Fruit fly (Drosophila melanogaster) whole organism, embryonic: ENCODE results near the gene ham.

ENCODE experiments used
- Atf-2 ChIP-seq: fragments of 200-800 bp; sonication (Bioruptor generic); optimal IDR thresholded peaks from 2 replicates; lab custom pipeline; 2016; ENCODE audit warnings: missing biosample characterization, missing genetic modification characterization
- Atf3 ChIP-seq: fragments of 200-800 bp; sonication (Bioruptor generic); optimal IDR thresholded peaks from 3 replicates; lab custom pipeline; 2016; ENCODE audit warnings: missing biosample characterization, missing genetic modification characterization
- Bgb ChIP-seq: fragments of 200-800 bp; sonication (Bioruptor generic); IDR thresholded peaks from 2 replicates; pipeline ENCODE4 v1.3.6; 2022; ENCODE audit warnings: missing biosample characterization, missing genetic modification characterization; ENCODE audit not compliant: partially characterized antibody
- CG11398 ChIP-seq: fragments of 200-800 bp; sonication (Bioruptor generic); optimal IDR thresholded peaks from 2 replicates; lab custom pipeline; 2016; ENCODE audit warnings: missing biosample characterization, missing genetic modification characterization
- CG1233 ChIP-seq: fragments of 200-800 bp; sonication (Bioruptor generic); optimal IDR thresholded peaks from 4 replicates; lab custom pipeline; 2018; ENCODE audit warnings: missing biosample characterization, mild to moderate bottlenecking, missing genetic modification characterization
- CG13424 ChIP-seq: fragments of 200-800 bp; sonication (Bioruptor generic); optimal IDR thresholded peaks from 2 replicates; lab custom pipeline; 2019; ENCODE audit warnings: missing biosample characterization, mild to moderate bottlenecking, missing genetic modification characterization, moderate library complexity
- CG13624 ChIP-seq: fragments of 200-800 bp; sonication (Bioruptor generic); optimal IDR thresholded peaks from 2 replicates; lab custom pipeline; 2016; ENCODE audit warnings: missing biosample characterization, missing genetic modification characterization
- CG14710 ChIP-seq: fragments of 200-800 bp; sonication (Bioruptor generic); optimal IDR thresholded peaks from 3 replicates; lab custom pipeline; 2019; ENCODE audit warnings: missing biosample characterization, mild to moderate bottlenecking, missing genetic modification characterization, moderate library complexity
- CG14965 ChIP-seq: fragments of 200-800 bp; sonication (Bioruptor generic); optimal IDR thresholded peaks from 2 replicates; lab custom pipeline; 2016; ENCODE audit warnings: missing biosample characterization, missing genetic modification characterization, borderline replicate concordance
- CG18764 ChIP-seq: fragments of 200-800 bp; sonication (Bioruptor generic); optimal IDR thresholded peaks from 3 replicates; lab custom pipeline; 2016; ENCODE audit warnings: missing biosample characterization, missing genetic modification characterization
- CG2116 ChIP-seq: fragments of 200-800 bp; sonication (Bioruptor generic); optimal IDR thresholded peaks from 3 replicates; lab custom pipeline; 2018; ENCODE audit warnings: missing biosample characterization, mild to moderate bottlenecking, missing genetic modification characterization
- CG2129 ChIP-seq: fragments of 200-800 bp; sonication (Bioruptor generic); IDR thresholded peaks from 2 replicates; pipeline ENCODE4 v1.3.6; 2022; ENCODE audit warnings: missing biosample characterization, missing genetic modification characterization; ENCODE audit not compliant: partially characterized antibody
- CG4820 ChIP-seq: fragments of 200-800 bp; sonication (Bioruptor generic); optimal IDR thresholded peaks from 3 replicates; lab custom pipeline; 2016; ENCODE audit warnings: missing biosample characterization, missing genetic modification characterization
- CG4854 ChIP-seq: fragments of 200-800 bp; sonication (Bioruptor generic); optimal IDR thresholded peaks from 2 replicates; lab custom pipeline; 2016; ENCODE audit warnings: missing biosample characterization, missing genetic modification characterization, inconsistent platforms
- CG6689 ChIP-seq: fragments of 200-800 bp; sonication (Bioruptor generic); IDR thresholded peaks from 2 replicates; pipeline ENCODE4 v1.3.6; 2022; ENCODE audit warnings: missing biosample characterization, missing genetic modification characterization
- CG8944 ChIP-seq: fragments of 200-800 bp; sonication (Bioruptor generic); optimal IDR thresholded peaks from 3 replicates; lab custom pipeline; 2016; ENCODE audit warnings: missing biosample characterization, missing genetic modification characterization
- Camta ChIP-seq: fragments of 200-800 bp; sonication (Bioruptor generic); optimal IDR thresholded peaks from 2 replicates; lab custom pipeline; 2016; ENCODE audit warnings: missing biosample characterization, missing genetic modification characterization
- Dp ChIP-seq: fragments of 200-800 bp; sonication (Bioruptor generic); optimal IDR thresholded peaks from 2 replicates; lab custom pipeline; 2018; ENCODE audit warnings: missing biosample characterization, mild to moderate bottlenecking, missing genetic modification characterization, moderate library complexity
- HLHmδ ChIP-seq: fragments of 200-800 bp; sonication (Bioruptor generic); optimal IDR thresholded peaks from 2 replicates; lab custom pipeline; 2018; ENCODE audit warnings: missing biosample characterization, mild to moderate bottlenecking, missing genetic modification characterization, moderate library complexity
- HmgZ ChIP-seq: fragments of 200-800 bp; sonication (Bioruptor generic); optimal IDR thresholded peaks from 2 replicates; lab custom pipeline; 2018; ENCODE audit warnings: missing biosample characterization, mild to moderate bottlenecking, missing genetic modification characterization
- Hr39 ChIP-seq: fragments of >200 bp; optimal IDR thresholded peaks from 2 replicates; lab custom pipeline; 2017
- Lhr ChIP-seq: fragments of 200-800 bp; sonication (Bioruptor generic); optimal IDR thresholded peaks from 3 replicates; lab custom pipeline; 2017; ENCODE audit warnings: mild to moderate bottlenecking, missing biosample characterization, missing genetic modification reagents, missing genetic modification characterization
- NFAT ChIP-seq: fragments of 200-800 bp; sonication (Bioruptor generic); IDR thresholded peaks from 2 replicates; pipeline ENCODE4 v1.3.6; 2022; ENCODE audit warnings: missing biosample characterization, missing genetic modification characterization
- Nf-YA ChIP-seq: fragments of 200-800 bp; sonication (Bioruptor generic); IDR thresholded peaks from 2 replicates; pipeline ENCODE4 v1.3.6; 2022; ENCODE audit warnings: missing biosample characterization, missing genetic modification characterization
- Optix ChIP-seq: fragments of 200-800 bp; sonication (Bioruptor generic); IDR thresholded peaks from 3 replicates; pipeline ENCODE4 v1.3.6; 2022; ENCODE audit warnings: missing biosample characterization, missing genetic modification characterization
- Sin3A ChIP-seq: fragments of >200 bp; optimal IDR thresholded peaks from 2 replicates; lab custom pipeline; 2018
- Sry-β ChIP-seq: fragments of 200-800 bp; sonication (Bioruptor generic); optimal IDR thresholded peaks from 2 replicates; lab custom pipeline; 2018; ENCODE audit warnings: missing biosample characterization, mild to moderate bottlenecking, missing genetic modification characterization, moderate library complexity
- Xbp1 ChIP-seq: fragments of 200-800 bp; sonication (Bioruptor generic); optimal IDR thresholded peaks from 3 replicates; lab custom pipeline; 2016; ENCODE audit warnings: missing biosample characterization, mild to moderate bottlenecking, missing genetic modification characterization
- aop ChIP-seq: fragments of 200-800 bp; sonication (Bioruptor generic); IDR thresholded peaks from 2 replicates; pipeline ENCODE4 v1.3.6; 2022; ENCODE audit warnings: missing biosample characterization, missing genetic modification characterization
- ash1 ChIP-seq: fragments of 200-800 bp; sonication (Bioruptor generic); optimal IDR thresholded peaks from 2 replicates; lab custom pipeline; 2018; ENCODE audit warnings: missing biosample characterization, mild to moderate bottlenecking, missing genetic modification characterization
- az2 ChIP-seq: fragments of 200-800 bp; sonication (Bioruptor generic); optimal IDR thresholded peaks from 3 replicates; lab custom pipeline; 2016; ENCODE audit warnings: missing biosample characterization, missing genetic modification characterization
- bbx ChIP-seq: fragments of 200-800 bp; sonication (Bioruptor generic); IDR thresholded peaks from 2 replicates; pipeline ENCODE4 v1.3.6; 2022; ENCODE audit warnings: missing biosample characterization, missing genetic modification characterization; ENCODE audit not compliant: partially characterized antibody
- dan ChIP-seq: fragments of 200-800 bp; sonication (Bioruptor generic); IDR thresholded peaks from 2 replicates; pipeline ENCODE4 v1.3.6; 2022; ENCODE audit warnings: missing biosample characterization, missing genetic modification characterization
- danr ChIP-seq: fragments of 200-800 bp; sonication (Bioruptor generic); IDR thresholded peaks from 2 replicates; pipeline ENCODE4 v1.3.6; 2022; ENCODE audit warnings: missing biosample characterization, missing genetic modification characterization
- en ChIP-seq: fragments of 200-800 bp; sonication (Bioruptor generic); optimal IDR thresholded peaks from 2 replicates; lab custom pipeline; 2016; ENCODE audit warnings: missing biosample characterization, missing genetic modification characterization
- fru ChIP-seq: fragments of >200 bp; optimal IDR thresholded peaks from 2 replicates; lab custom pipeline; 2017
- gcm2 ChIP-seq: fragments of 200-800 bp; sonication (Bioruptor generic); optimal IDR thresholded peaks from 2 replicates; lab custom pipeline; 2016; ENCODE audit warnings: missing biosample characterization, missing genetic modification characterization
- grn ChIP-seq: fragments of 200-800 bp; sonication (Bioruptor generic); optimal IDR thresholded peaks from 3 replicates; lab custom pipeline; 2017; ENCODE audit warnings: missing biosample characterization, missing genetic modification characterization
- h ChIP-seq: fragments of >200 bp; optimal IDR thresholded peaks from 2 replicates; lab custom pipeline; 2017
- ham ChIP-seq: fragments of 200-800 bp; sonication (Bioruptor generic); IDR thresholded peaks from 2 replicates; pipeline ENCODE4 v1.3.6; 2022; ENCODE audit warnings: missing biosample characterization, missing genetic modification characterization
- hth ChIP-seq: fragments of >200 bp; optimal IDR thresholded peaks from 2 replicates; lab custom pipeline; 2017; ENCODE audit warnings: inconsistent platforms
- insv ChIP-seq, 2 experiments: fragments of 200-800 bp; sonication (Bioruptor generic); optimal IDR thresholded peaks; 3 replicates each; lab custom pipeline; 2016 to 2018; ENCODE audit warnings: missing biosample characterization in 2 of 2, missing genetic modification characterization in 2 of 2
- knrl ChIP-seq: fragments of 200-800 bp; sonication (Bioruptor generic); IDR thresholded peaks from 3 replicates; pipeline ENCODE4 v1.3.6; 2022; ENCODE audit warnings: missing biosample characterization, missing genetic modification characterization; ENCODE audit not compliant: partially characterized antibody
- maf-S ChIP-seq: fragments of 200-800 bp; sonication (Bioruptor generic); optimal IDR thresholded peaks from 2 replicates; lab custom pipeline; 2016; ENCODE audit warnings: missing biosample characterization, missing genetic modification characterization
- pnt ChIP-seq: fragments of 200-800 bp; sonication (Bioruptor generic); optimal IDR thresholded peaks from 3 replicates; lab custom pipeline; 2016; ENCODE audit warnings: missing biosample characterization, missing genetic modification characterization
- run ChIP-seq: fragments of 200-800 bp; sonication (Bioruptor generic); optimal IDR thresholded peaks from 3 replicates; lab custom pipeline; 2018; ENCODE audit warnings: missing biosample characterization, mild to moderate bottlenecking, missing genetic modification characterization
- scrt ChIP-seq: fragments of 200-800 bp; sonication (Bioruptor generic); optimal IDR thresholded peaks from 2 replicates; lab custom pipeline; 2018; ENCODE audit warnings: missing biosample characterization, mild to moderate bottlenecking, missing genetic modification characterization, moderate library complexity
- sens ChIP-seq: fragments of 200-800 bp; sonication (Bioruptor generic); peaks from one replicate; lab custom pipeline; 2016; ENCODE audit warnings: missing biosample characterization, missing genetic modification characterization
- slou ChIP-seq: fragments of 200-800 bp; sonication (Bioruptor generic); optimal IDR thresholded peaks from 3 replicates; lab custom pipeline; 2016; ENCODE audit warnings: missing biosample characterization, missing genetic modification characterization
- slp2 ChIP-seq: fragments of 200-800 bp; sonication (Bioruptor generic); optimal IDR thresholded peaks from 2 replicates; lab custom pipeline; 2016; ENCODE audit warnings: missing biosample characterization, missing genetic modification characterization
- stc ChIP-seq: fragments of 200-800 bp; sonication (Bioruptor generic); IDR thresholded peaks from 2 replicates; pipeline ENCODE4 v1.3.6; 2022; ENCODE audit warnings: missing biosample characterization, missing genetic modification characterization
- sug ChIP-seq: fragments of 200-800 bp; optimal IDR thresholded peaks from 2 replicates; lab custom pipeline; 2019; ENCODE audit warnings: missing biosample characterization, mild to moderate bottlenecking, missing genetic modification characterization, moderate library complexity
- tna ChIP-seq: fragments of 200-800 bp; sonication (Bioruptor generic); IDR thresholded peaks from 2 replicates; pipeline ENCODE4 v1.3.6; 2022; ENCODE audit warnings: missing biosample characterization, missing genetic modification characterization; ENCODE audit not compliant: partially characterized antibody
- unpg ChIP-seq: fragments of 200-800 bp; sonication (Bioruptor generic); optimal IDR thresholded peaks from 3 replicates; lab custom pipeline; 2018; ENCODE audit warnings: missing biosample characterization, mild to moderate bottlenecking, missing genetic modification characterization, moderate library complexity

Gene ham

DNA sequence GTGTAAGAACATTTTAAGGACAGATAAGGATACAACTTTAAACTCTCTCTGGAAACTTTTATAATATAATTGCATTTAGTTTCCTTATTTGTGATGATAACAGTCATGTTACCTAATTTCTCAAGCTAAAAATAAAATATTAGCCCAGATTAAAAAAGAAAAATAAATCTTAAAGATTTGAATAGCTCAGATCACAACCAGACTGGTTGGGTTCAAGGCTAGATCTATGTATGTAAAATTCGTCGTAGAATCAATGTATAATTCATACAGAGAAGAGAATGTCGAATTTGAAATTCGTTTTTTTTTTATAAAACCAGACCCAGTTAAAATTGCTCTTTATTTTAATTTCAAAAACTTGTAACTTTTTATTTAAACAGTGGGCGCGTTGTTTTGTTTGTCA lies 78.6 kb downstream of the ham start (continued):
- no peak for TF ChIP-seq scrt (GFP tag; lab: Kevin White, UChicago)
- TF ChIP-seq unpg (GFP tag; lab: Kevin White, UChicago): no peak
- TF ChIP-seq az2 (GFP tag; lab: Kevin White, UChicago): no peak
- no peak for TF ChIP-seq danr (GFP tag; lab: Robert Waterston, UW)
- TF ChIP-seq Lhr: peak; percentile 49
- no peak for TF ChIP-seq insv (GFP tag; optimal IDR thresholded peaks at IDR 0.05; lab: Kevin White, UChicago)
- TF ChIP-seq Sin3A (lab: Kevin White, UChicago): no peak
- TF ChIP-seq CG13424 (tag; lab: Kevin White, UChicago): no peak
- no peak for TF ChIP-seq CG14965 (GFP tag; lab: Kevin White, UChicago)
- TF ChIP-seq CG2116 (GFP tag; lab: Kevin White, UChicago): peak; percentile 8
- no peak for TF ChIP-seq maf-S (GFP tag; lab: Kevin White, UChicago)
- peak; percentile 75 for TF ChIP-seq Dp (GFP tag; lab: Kevin White, UChicago)
- no peak for TF ChIP-seq fru
- TF ChIP-seq CG1233 (GFP tag; lab: Kevin White, UChicago): no peak
- TF ChIP-seq run (tag; lab: Kevin White, UChicago): no peak
- no peak for TF ChIP-seq ash1 (GFP tag; lab: Kevin White, UChicago)
- no peak for TF ChIP-seq grn (GFP tag; lab: Kevin White, UChicago)
- TF ChIP-seq Sry-β: no peak
- no peak for TF ChIP-seq CG4820 (GFP tag; lab: Kevin White, UChicago)
- peak; percentile 12 for TF ChIP-seq HmgZ (tag; lab: Kevin White, UChicago)
- TF ChIP-seq CG18764 (GFP tag; lab: Kevin White, UChicago): no peak
- TF ChIP-seq stc (GFP tag; lab: Robert Waterston, UW): no peak
- TF ChIP-seq CG2129 (GFP tag; lab: Robert Waterston, UW): no peak
- no peak for TF ChIP-seq sug (tag; lab: Kevin White, UChicago)
- TF ChIP-seq CG14710 (tag; lab: Kevin White, UChicago): peak; percentile 5
- TF ChIP-seq Xbp1 (GFP tag; lab: Kevin White, UChicago): no peak
- TF ChIP-seq Optix (GFP tag; lab: Robert Waterston, UW): no peak
- TF ChIP-seq slp2 (GFP tag; lab: Kevin White, UChicago): no peak
- no peak for TF ChIP-seq h (lab: Kevin White, UChicago)
- no peak for TF ChIP-seq CG4854 (GFP tag; lab: Kevin White, UChicago)
- no peak for TF ChIP-seq CG8944 (GFP tag; lab: Kevin White, UChicago)
- no peak for TF ChIP-seq bbx (GFP tag; lab: Robert Waterston, UW)
- TF ChIP-seq en (GFP tag; lab: Kevin White, UChicago): no peak
- no peak for TF ChIP-seq hth
- TF ChIP-seq Atf-2 (GFP tag; lab: Kevin White, UChicago): no peak
- TF ChIP-seq NFAT (GFP tag; lab: Robert Waterston, UW): no peak
- TF ChIP-seq CG13624: no peak
- TF ChIP-seq pnt (GFP tag; lab: Kevin White, UChicago): no peak
- TF ChIP-seq Atf3: no peak
- no peak for TF ChIP-seq Hr39
- TF ChIP-seq CG11398 (GFP tag; lab: Kevin White, UChicago): no peak
- no peak for TF ChIP-seq aop (GFP tag; lab: Robert Waterston, UW)
- no peak for TF ChIP-seq ham (GFP tag; lab: Robert Waterston, UW)
- TF ChIP-seq knrl (GFP tag; lab: Robert Waterston, UW): 0 out of 3 replicates have a peak, but pooled peaks have one; percentile 37
- no peak for TF ChIP-seq tna (GFP tag; lab: Robert Waterston, UW)
- TF ChIP-seq Camta: no peak
- no peak for TF ChIP-seq gcm2 (GFP tag; lab: Kevin White, UChicago)
- TF ChIP-seq CG6689: no peak
- no peak for TF ChIP-seq Nf-YA (GFP tag; lab: Robert Waterston, UW)
- TF ChIP-seq Bgb (GFP tag; lab: Robert Waterston, UW): peak; percentile 47; the same call in 1 of the 2 replicates
- TF ChIP-seq HLHmδ (GFP tag; lab: Kevin White, UChicago): no peak
- no peak for TF ChIP-seq dan (GFP tag; lab: Robert Waterston, UW)
- TF ChIP-seq slou (GFP tag; lab: Kevin White, UChicago): no peak
- TF ChIP-seq sens (GFP tag; lab: Kevin White, UChicago): peak; percentile 84
